Fruit fly (Drosophila melanogaster): ENCODE data around the gene Eip93F.

- TF ChIP-seq CG15710 (tag; optimal IDR thresholded peaks at IDR 0.05), result no peak
- TF ChIP-seq D1 (tag; optimal IDR thresholded peaks at IDR 0.05), result no peak
- TF ChIP-seq CG8301 (tag; optimal IDR thresholded peaks at IDR 0.05), result no peak
- TF ChIP-seq Pif1B (GFP tag; optimal IDR thresholded peaks at IDR 0.05), result no peak
- TF ChIP-seq rn (GFP tag; IDR thresholded peaks at IDR 0.05), result no peak
- no peak for TF ChIP-seq fd96Ca (GFP tag; IDR thresholded peaks at IDR 0.05)
- no peak for TF ChIP-seq CG14655 (GFP tag; optimal IDR thresholded peaks at IDR 0.05)
- no peak for TF ChIP-seq gl (tag; optimal IDR thresholded peaks at IDR 0.05)
- TF ChIP-seq CG4496 (GFP tag; IDR thresholded peaks at IDR 0.05), result no peak
Measured at dm6 chr3R:22042283-22042875, 93.5 kb downstream of the Eip93F start.

Data from whole organism, pupa.